Worm (Caenorhabditis elegans): ENCODE data around the gene srg-42.

srg-42 gene

DNA sequence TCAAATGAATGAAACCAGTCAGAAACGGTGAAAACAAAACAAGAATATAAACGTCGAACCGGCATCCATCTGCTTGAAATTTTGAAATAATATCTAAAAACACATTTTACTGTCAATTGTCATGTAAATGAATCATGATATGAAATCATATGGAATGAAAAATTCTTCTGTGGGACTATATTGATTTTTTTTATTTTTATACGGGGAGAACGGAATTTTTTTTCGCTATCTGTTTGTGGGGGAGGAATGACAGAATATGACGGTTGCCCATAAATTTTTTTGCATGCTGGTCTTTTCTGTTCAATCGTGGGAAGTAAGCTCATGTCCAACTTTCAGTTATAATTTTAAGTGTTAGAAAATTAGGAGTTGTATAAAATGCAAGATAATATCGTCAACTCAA, 13.2 kb downstream of the srg-42 start, which contains the start of gene C06H2.7:
Gene C06H2.7 (minus strand): TSS at position 101 of the 400 bp plus-strand sequence.
- no peak for TF ChIP-seq fkh-10 (GFP tag; optimal IDR thresholded peaks at IDR 0.05)
- no peak for TF ChIP-seq mes-2 (tag; optimal IDR thresholded peaks at IDR 0.05; ENCODE audit: poor library complexity, severe bottlenecking)
- no peak for TF ChIP-seq unc-39 (tag; optimal IDR thresholded peaks at IDR 0.05)
- TF ChIP-seq saeg-2 (GFP tag; IDR thresholded peaks at IDR 0.05): no peak
- TF ChIP-seq nhr-111 (GFP tag; optimal IDR thresholded peaks at IDR 0.05): no peak
- no peak for TF ChIP-seq nhr-25 (tag; optimal IDR thresholded peaks at IDR 0.05; ENCODE audit: borderline replicate concordance, insufficient read depth)
- no peak for TF ChIP-seq lin-38 (GFP tag; IDR thresholded peaks at IDR 0.05)
- TF ChIP-seq F37D6.2 (tag; optimal IDR thresholded peaks at IDR 0.05): no peak
- TF ChIP-seq tag-97 (GFP tag; IDR thresholded peaks at IDR 0.05): no peak
- no peak for TF ChIP-seq egl-43 (GFP tag; IDR thresholded peaks at IDR 0.05)
- no peak for TF ChIP-seq dve-1 (tag; optimal IDR thresholded peaks at IDR 0.05; ENCODE audit: insufficient read depth)
- TF ChIP-seq zfp-3 (GFP tag; conservative IDR thresholded peaks at IDR 0.05): no peak
- TF ChIP-seq nhr-102 (tag; optimal IDR thresholded peaks at IDR 0.05): no peak

- no peak for TF ChIP-seq madf-5 (GFP tag; IDR thresholded peaks at IDR 0.05)
Measured at ce11 chrV:11141179-11141578, 16.7 kb downstream of the srg-42 start, which contains the start of gene folt-1. Gene folt-1 (plus strand): TSS chrV:11141479.

DNA sequence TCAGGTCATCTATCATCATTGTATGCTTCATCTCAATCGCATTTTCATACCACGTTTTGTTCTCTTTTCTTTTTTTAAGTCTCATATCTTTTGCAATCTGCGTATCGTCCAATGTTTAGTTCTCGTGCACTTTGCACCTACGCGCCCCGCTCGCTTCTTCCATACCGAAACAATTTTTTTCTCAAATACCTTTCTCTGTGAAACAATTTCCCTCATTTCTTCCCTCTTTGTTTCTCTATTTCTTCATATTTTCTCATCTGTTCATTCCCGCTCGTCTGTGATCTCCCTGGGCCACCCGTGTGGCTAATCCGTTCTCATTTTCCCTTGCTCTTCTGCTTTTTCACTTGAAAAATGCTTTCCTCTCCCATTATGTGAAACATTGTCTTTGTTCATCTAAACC, 17.5 kb downstream of the srg-42 start:
- TF ChIP-seq hmg-1.1 (GFP tag; IDR thresholded peaks at IDR 0.05): no peak
- TF ChIP-seq ctbp-1 (GFP tag; IDR thresholded peaks at IDR 0.05): no peak
- no peak for TF ChIP-seq zip-11 (GFP tag; IDR thresholded peaks at IDR 0.05)
- no peak for TF ChIP-seq attf-4 (tag; optimal IDR thresholded peaks at IDR 0.05)
- no peak for TF ChIP-seq madf-9 (GFP tag; conservative IDR thresholded peaks at IDR 0.05)
- no peak for TF ChIP-seq ceh-28 (tag; optimal IDR thresholded peaks at IDR 0.05)
- no peak for TF ChIP-seq hif-1 (tag; optimal IDR thresholded peaks at IDR 0.05)
- peak; percentile 20 for TF ChIP-seq nhr-11 (tag; optimal IDR thresholded peaks at IDR 0.05)
- peak in 1 of 2 experiments; percentile 48 for TF ChIP-seq mdl-1 (tag; optimal IDR thresholded peaks at IDR 0.05)
- TF ChIP-seq ztf-7 (tag; optimal IDR thresholded peaks at IDR 0.05): no peak
- TF ChIP-seq hlh-11 (tag; optimal IDR thresholded peaks at IDR 0.05): peak; percentile 62
- no peak for TF ChIP-seq Y5F2A.4 (GFP tag; optimal IDR thresholded peaks at IDR 0.05)
- no peak for TF ChIP-seq T20F7.1 (GFP tag; optimal IDR thresholded peaks at IDR 0.05)
- TF ChIP-seq lin-38 (GFP tag; IDR thresholded peaks at IDR 0.05): no peak
- no peak for TF ChIP-seq snpc-4 (tag; optimal IDR thresholded peaks at IDR 0.05)
- TF ChIP-seq nhr-6 (tag; optimal IDR thresholded peaks at IDR 0.05): no peak
- TF ChIP-seq aha-1 (tag): peak; percentile 73
- peak; percentile 47 for TF ChIP-seq mxl-3 (GFP tag; optimal IDR thresholded peaks at IDR 0.05)
- TF ChIP-seq lsy-2 (tag; optimal IDR thresholded peaks at IDR 0.05): no peak
- no peak for TF ChIP-seq ceh-20 (GFP tag; IDR thresholded peaks at IDR 0.05)
- TF ChIP-seq aly-2 (tag; optimal IDR thresholded peaks at IDR 0.05): no peak
- no peak for TF ChIP-seq jun-1 (tag; optimal IDR thresholded peaks at IDR 0.05)
- TF ChIP-seq dpl-1 (GFP tag; optimal IDR thresholded peaks at IDR 0.05): no peak
- no peak for TF ChIP-seq Y75B8A.6 (GFP tag; IDR thresholded peaks at IDR 0.05)
- no peak for TF ChIP-seq ZK546.5 (tag; optimal IDR thresholded peaks at IDR 0.05)
- TF ChIP-seq tra-1 (GFP tag; IDR thresholded peaks at IDR 0.05): no peak
- no peak for TF ChIP-seq ama-1 (optimal IDR thresholded peaks at IDR 0.05)
- no peak for TF ChIP-seq ceh-44 (GFP tag; IDR thresholded peaks at IDR 0.05)
- no peak for TF ChIP-seq lim-7 (GFP tag; IDR thresholded peaks at IDR 0.05)
- peak; percentile 21 for TF ChIP-seq hlh-30 (tag; optimal IDR thresholded peaks at IDR 0.05; ENCODE audit: insufficient read depth)
- no peak for TF ChIP-seq sdz-12 (GFP tag; optimal IDR thresholded peaks at IDR 0.05)
- no peak for TF ChIP-seq zfp-3 (GFP tag; conservative IDR thresholded peaks at IDR 0.05)
- no peak for TF ChIP-seq ceh-82 (tag; optimal IDR thresholded peaks at IDR 0.05)
- TF ChIP-seq mdt-29 (GFP tag; IDR thresholded peaks at IDR 0.05): no peak
- TF ChIP-seq lin-29 (GFP tag; IDR thresholded peaks at IDR 0.05): no peak
- TF ChIP-seq zfp-2 (tag; optimal IDR thresholded peaks at IDR 0.05): no peak
- TF ChIP-seq nhr-42 (GFP tag; IDR thresholded peaks at IDR 0.05): no peak
